Fruit fly (Drosophila melanogaster): ENCODE results near the gene Mur89F.

DNA sequence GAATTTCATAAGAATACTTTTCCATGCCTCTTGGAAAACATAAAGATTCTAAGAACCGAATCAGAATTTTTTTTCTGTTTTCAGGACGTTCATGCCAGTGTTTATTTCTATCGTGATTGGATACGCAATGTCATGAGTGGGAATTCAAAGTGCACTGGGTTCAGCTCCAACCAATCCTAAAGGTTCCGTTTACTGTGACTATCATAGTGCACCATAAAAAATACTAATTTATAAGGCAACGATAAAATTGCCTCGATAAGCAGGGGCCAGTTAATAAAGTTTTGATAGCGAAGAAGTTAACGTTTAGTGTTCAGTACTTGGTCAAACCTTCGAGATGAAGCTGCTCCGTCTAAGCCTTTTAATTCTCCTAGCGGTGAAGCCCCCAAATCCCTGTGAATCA, 74.0 kb downstream of the Mur89F start, which contains the start of gene CG31265:
- TF ChIP-seq CTCF (optimal IDR thresholded peaks at IDR 0.05): no peak
- no peak for TF ChIP-seq CG8478 (optimal IDR thresholded peaks at IDR 0.05)

Data from S2 (cell line).